Worm (Caenorhabditis elegans) whole organism, L1 larva: ENCODE results near the gene ogdh-1.
A peak's percentile ranks its signal among the peaks of the same experiment; 100 is the strongest.

Source experiments
- C04F5.9 ChIP-seq: sonication (generic microtip); optimal IDR thresholded peaks from 2 replicates; lab custom pipeline; 2016; ENCODE audit warnings: missing genetic modification characterization, missing compliant biosample characterization
- C16A3.4 ChIP-seq: fragments of 150-350 bp; optimal IDR thresholded peaks from 2 replicates; lab custom pipeline; 2014; ENCODE audit warnings: missing biosample characterization, missing genetic modification characterization
- aha-1 ChIP-seq: fragments of 150-350 bp; optimal IDR thresholded peaks from 2 replicates; lab custom pipeline; 2014; ENCODE audit warnings: missing biosample characterization, missing genetic modification characterization
- ama-1 ChIP-seq: fragments of 150-350 bp; optimal IDR thresholded peaks from 2 replicates; lab custom pipeline; 2014
- ceh-82 ChIP-seq, 3 experiments: fragments of 150-350 bp in 1 of 3; sonication (generic microtip) in 2 of 3; optimal IDR thresholded peaks; 2 replicates each; lab custom pipeline; 2014 to 2017; ENCODE audit warnings: missing biosample characterization in 3 of 3, missing genetic modification characterization in 3 of 3
- dpl-1 ChIP-seq, 3 experiments: fragments of 150-350 bp in 2 of 3; sonication (generic microtip) in 1 of 3; optimal IDR thresholded peaks; 2 replicates each; lab custom pipeline; 2014 to 2017; ENCODE audit warnings: missing biosample characterization in 3 of 3, missing genetic modification characterization in 3 of 3, missing genetic modification reagents in 3 of 3
- efl-1 ChIP-seq, 4 experiments: fragments of 150-350 bp; optimal IDR thresholded peaks in 3 of 4; peaks in 1 of 4; 1 replicate in 1 of 4; 2 replicates in 3 of 4; lab custom pipeline; 2014; ENCODE audit warnings: missing biosample characterization in 2 of 4, missing genetic modification characterization in 2 of 4, missing genetic modification reagents in 2 of 4
- efl-3 ChIP-seq: fragments of 200-800 bp; sonication (Bioruptor generic); optimal IDR thresholded peaks from 2 replicates; lab custom pipeline; 2018; ENCODE audit warnings: mild to moderate bottlenecking, missing genetic modification characterization, missing compliant biosample characterization
- egl-27 ChIP-seq, 2 experiments: fragments of 150-350 bp in 1 of 2; sonication (generic microtip); optimal IDR thresholded peaks; 3 replicates each; lab custom pipeline; 2017 to 2018; ENCODE audit warnings: missing biosample characterization in 2 of 2, missing genetic modification characterization in 2 of 2, missing genetic modification reagents in 2 of 2
- elt-3 ChIP-seq, 6 experiments: fragments of 150-350 bp in 1 of 6; sonication (generic microtip); optimal IDR thresholded peaks; 2 replicates each; lab custom pipeline; 2017 to 2018; ENCODE audit warnings: missing biosample characterization in 6 of 6, missing genetic modification characterization in 6 of 6, inconsistent platforms in 1 of 6
- fkh-10 ChIP-seq: sonication (generic microtip); optimal IDR thresholded peaks from 2 replicates; lab custom pipeline; 2017; ENCODE audit warnings: missing biosample characterization, missing genetic modification reagents, missing genetic modification characterization
- grh-1 ChIP-seq: fragments of 200-800 bp; sonication (Bioruptor generic); IDR thresholded peaks from 2 replicates; pipeline ENCODE4 v1.3.6; 2022; ENCODE audit warnings: missing genetic modification reagents, missing genetic modification characterization, missing compliant biosample characterization
- hlh-17 ChIP-seq: fragments of 200-800 bp; sonication (Bioruptor generic); optimal IDR thresholded peaks from 2 replicates; lab custom pipeline; 2018; ENCODE audit warnings: missing genetic modification characterization, mild to moderate bottlenecking, missing compliant biosample characterization, moderate library complexity, borderline replicate concordance
- hpl-2 ChIP-seq: fragments of 150-350 bp; optimal IDR thresholded peaks from 2 replicates; lab custom pipeline; 2014; ENCODE audit warnings: missing biosample characterization, missing genetic modification reagents, missing genetic modification characterization
- isw-1 ChIP-seq: fragments of 200-800 bp; sonication (Bioruptor generic); IDR thresholded peaks from 2 replicates; pipeline ENCODE4 v1.3.6; 2022; ENCODE audit warnings: missing genetic modification characterization, missing compliant biosample characterization
- jun-1 ChIP-seq: fragments of 150-350 bp; optimal IDR thresholded peaks from 2 replicates; lab custom pipeline; 2014; ENCODE audit warnings: missing biosample characterization, missing genetic modification reagents, missing genetic modification characterization
- lin-14 ChIP-seq: fragments of 200-800 bp; sonication (Bioruptor generic); optimal IDR thresholded peaks from 2 replicates; lab custom pipeline; 2018; ENCODE audit warnings: mild to moderate bottlenecking, missing genetic modification characterization, moderate library complexity, missing compliant biosample characterization
- lin-15B ChIP-seq: fragments of 150-350 bp; sonication (generic microtip); optimal IDR thresholded peaks from 3 replicates; lab custom pipeline; 2014; ENCODE audit warnings: missing biosample characterization, missing genetic modification characterization
- lir-3 ChIP-seq: sonication (generic microtip); optimal IDR thresholded peaks from 2 replicates; lab custom pipeline; 2016; ENCODE audit warnings: mild to moderate bottlenecking, missing genetic modification characterization, moderate library complexity, missing compliant biosample characterization; ENCODE audit not compliant: poor library complexity
- lsy-2 ChIP-seq, 2 experiments: fragments of 150-350 bp; optimal IDR thresholded peaks; 2 replicates each; lab custom pipeline; 2014; ENCODE audit warnings: missing biosample characterization in 2 of 2, missing genetic modification characterization in 2 of 2
- mab-9 ChIP-seq: fragments of 200-800 bp; sonication (Bioruptor generic); IDR thresholded peaks from 2 replicates; pipeline ENCODE4 v1.3.6; 2022; ENCODE audit warnings: missing genetic modification reagents, missing genetic modification characterization, missing compliant biosample characterization
- mdl-1 ChIP-seq, 2 experiments: fragments of 150-350 bp; optimal IDR thresholded peaks; 2 replicates each; lab custom pipeline; 2014 to 2017; ENCODE audit warnings: missing biosample characterization in 2 of 2, missing genetic modification characterization in 2 of 2, inconsistent platforms in 1 of 2
- mef-2 ChIP-seq: fragments of 150-350 bp; optimal IDR thresholded peaks from 2 replicates; lab custom pipeline; 2014; ENCODE audit warnings: missing biosample characterization, missing genetic modification characterization
- nhr-12 ChIP-seq: sonication (generic microtip); optimal IDR thresholded peaks from 2 replicates; lab custom pipeline; 2017; ENCODE audit warnings: missing biosample characterization, missing genetic modification characterization
- nhr-19 ChIP-seq: fragments of 200-800 bp; sonication (Bioruptor generic); conservative IDR thresholded peaks from 2 replicates; pipeline ENCODE4 v1.3.6; 2022; ENCODE audit warnings: missing genetic modification characterization, missing compliant biosample characterization
- nhr-20 ChIP-seq: sonication (generic microtip); optimal IDR thresholded peaks from 2 replicates; lab custom pipeline; 2016; ENCODE audit warnings: mild to moderate bottlenecking, missing genetic modification characterization, missing compliant biosample characterization
- nhr-237 ChIP-seq: fragments of 150-350 bp; optimal IDR thresholded peaks from 2 replicates; lab custom pipeline; 2014; ENCODE audit warnings: missing biosample characterization, missing genetic modification characterization
- nhr-28 ChIP-seq: fragments of 150-350 bp; optimal IDR thresholded peaks from 2 replicates; lab custom pipeline; 2014; ENCODE audit warnings: missing biosample characterization, missing genetic modification characterization
- nhr-71 ChIP-seq: sonication (generic microtip); optimal IDR thresholded peaks from 2 replicates; lab custom pipeline; 2016; ENCODE audit warnings: mild to moderate bottlenecking, missing genetic modification characterization, moderate library complexity, missing compliant biosample characterization
- nhr-76 ChIP-seq: sonication (generic microtip); optimal IDR thresholded peaks from 2 replicates; lab custom pipeline; 2017; ENCODE audit warnings: missing biosample characterization, missing genetic modification characterization
- nhr-77 ChIP-seq: fragments of 150-350 bp; optimal IDR thresholded peaks from 2 replicates; lab custom pipeline; 2014; ENCODE audit warnings: missing biosample characterization, missing genetic modification characterization
- nhr-84 ChIP-seq: sonication (generic microtip); optimal IDR thresholded peaks from 2 replicates; lab custom pipeline; 2017; ENCODE audit warnings: missing biosample characterization, missing genetic modification characterization
- nhr-85 ChIP-seq: sonication (generic microtip); peaks from one replicate; lab custom pipeline; 2016; ENCODE audit warnings: missing genetic modification characterization, inconsistent platforms, missing compliant biosample characterization
- nhr-90 ChIP-seq: sonication (generic microtip); optimal IDR thresholded peaks from 2 replicates; lab custom pipeline; 2016; ENCODE audit warnings: mild to moderate bottlenecking, missing genetic modification characterization, missing compliant biosample characterization; ENCODE audit not compliant: poor library complexity
- pag-3 ChIP-seq: sonication (generic microtip); optimal IDR thresholded peaks from 2 replicates; lab custom pipeline; 2017; ENCODE audit warnings: missing genetic modification characterization, mild to moderate bottlenecking, missing compliant biosample characterization, antibody characterized with exemption, borderline replicate concordance; ENCODE audit not compliant: insufficient read depth
- pax-3 ChIP-seq: fragments of 200-800 bp; sonication (Bioruptor generic); optimal IDR thresholded peaks from 2 replicates; lab custom pipeline; 2018; ENCODE audit warnings: mild to moderate bottlenecking, missing genetic modification characterization, moderate library complexity, missing compliant biosample characterization
- pqm-1 ChIP-seq: sonication (generic microtip); optimal IDR thresholded peaks from 3 replicates; lab custom pipeline; 2017; ENCODE audit warnings: missing biosample characterization, missing genetic modification characterization
- snpc-4 ChIP-seq: fragments of 150-350 bp; optimal IDR thresholded peaks from 2 replicates; lab custom pipeline; 2014; ENCODE audit warnings: missing biosample characterization, missing genetic modification characterization
- snu-23 ChIP-seq: sonication (generic microtip); optimal IDR thresholded peaks from 2 replicates; lab custom pipeline; 2016; ENCODE audit warnings: missing genetic modification characterization, missing compliant biosample characterization
- sox-4 ChIP-seq: sonication (generic microtip); optimal IDR thresholded peaks from 2 replicates; lab custom pipeline; 2016; ENCODE audit warnings: missing genetic modification characterization, missing compliant biosample characterization
- tbx-2 ChIP-seq: sonication (generic microtip); optimal IDR thresholded peaks from 2 replicates; lab custom pipeline; 2016; ENCODE audit warnings: missing genetic modification characterization, missing compliant biosample characterization
- tlp-1 ChIP-seq: fragments of 150-350 bp; optimal IDR thresholded peaks from 2 replicates; lab custom pipeline; 2014; ENCODE audit warnings: missing biosample characterization, missing genetic modification characterization
- unc-130 ChIP-seq: fragments of 150-350 bp; optimal IDR thresholded peaks from 2 replicates; lab custom pipeline; 2017; ENCODE audit warnings: missing biosample characterization, missing genetic modification characterization, inconsistent platforms
- unc-30 ChIP-seq: sonication (generic microtip); optimal IDR thresholded peaks from 2 replicates; lab custom pipeline; 2017; ENCODE audit warnings: missing biosample characterization, missing genetic modification characterization
- unc-86 ChIP-seq: sonication (generic microtip); optimal IDR thresholded peaks from 2 replicates; lab custom pipeline; 2016; ENCODE audit warnings: missing genetic modification characterization, missing compliant biosample characterization

Gene ogdh-1

ce11 chrIV:4667835-4668234, 36.0 kb downstream of the ogdh-1 start:
- TF ChIP-seq sox-4 (tag; lab: Kevin White, UChicago) (no peak), lir-3 (tag; lab: Kevin White, UChicago) (no peak), dpl-1 (GFP tag; optimal IDR thresholded peaks at IDR 0.05; lab: Kevin White, UChicago) (no peak), tlp-1 (tag; lab: Kevin White, UChicago) (no peak), nhr-77 (tag; lab: Kevin White, UChicago) (no peak), nhr-76 (tag; lab: Kevin White, UChicago) (no peak)

- peak; percentile 46 for TF ChIP-seq lin-14 (GFP tag; lab: Kevin White, UChicago)
- no peak for TF ChIP-seq mef-2 (tag; lab: Kevin White, UChicago)
- TF ChIP-seq ceh-82 (tag; optimal IDR thresholded peaks at IDR 0.05; lab: Kevin White, UChicago), result peak in 1 of 3 experiments; percentile 2
- TF ChIP-seq nhr-20 (tag; lab: Kevin White, UChicago), result no peak
- no peak for TF ChIP-seq nhr-19
- TF ChIP-seq nhr-85, result no peak
- TF ChIP-seq mab-9 (GFP tag; lab: Robert Waterston, UW), result peak; percentile 63
- TF ChIP-seq grh-1 (GFP tag; lab: Robert Waterston, UW), result no peak
- TF ChIP-seq hpl-2 (GFP tag; lab: Kevin White, UChicago), result no peak
- no peak for TF ChIP-seq elt-3 (tag; optimal IDR thresholded peaks at IDR 0.05; lab: Kevin White, UChicago)
- no peak for TF ChIP-seq sox-4 (tag; lab: Kevin White, UChicago)
- no peak for TF ChIP-seq lin-15B (tag; lab: Kevin White, UChicago)
- TF ChIP-seq jun-1 (tag; lab: Kevin White, UChicago), result no peak
Observed at ce11 chrIV:4667383-4667782, 36.4 kb downstream of the ogdh-1 start.

- TF ChIP-seq nhr-76 (tag; lab: Kevin White, UChicago) (no peak), mdl-1 (tag; optimal IDR thresholded peaks at IDR 0.05; lab: Kevin White, UChicago) (no peak), isw-1 (GFP tag; lab: Robert Waterston, UW) (no peak), C04F5.9 (tag; lab: Kevin White, UChicago) (no peak), egl-27 (tag; optimal IDR thresholded peaks at IDR 0.05; lab: Kevin White, UChicago) (no peak), nhr-12 (tag; lab: Kevin White, UChicago) (no peak), aha-1 (tag; lab: Kevin White, UChicago) (no peak), unc-86 (tag; lab: Kevin White, UChicago) (no peak), nhr-71 (tag; lab: Kevin White, UChicago) (no peak), nhr-237 (tag; lab: Kevin White, UChicago) (no peak), pax-3 (tag; lab: Kevin White, UChicago) (no peak), nhr-84 (tag; lab: Kevin White, UChicago) (no peak), snu-23 (GFP tag; lab: Kevin White, UChicago) (no peak), pag-3 (tag; lab: Kevin White, UChicago) (no peak), nhr-20 (tag; lab: Kevin White, UChicago) (no peak), tbx-2 (tag; lab: Kevin White, UChicago) (no peak)
Observed at ce11 chrIV:4665079-4665478, 38.7 kb downstream of the ogdh-1 start, which contains the start of gene F29B9.1. TSS of gene F29B9.1 (plus strand) at chrIV:4665379.

ce11 chrIV:4660151-4661041, 43.4 kb downstream of the ogdh-1 start, which contains the start of the genes F29B9.11 and jmjd-1.2:
TSS of gene F29B9.11 (minus strand) at chrIV:4660201.
TSS of gene jmjd-1.2 (plus strand) at chrIV:4660991.
- peak; percentile 15 for TF ChIP-seq efl-3 (GFP tag; lab: Kevin White, UChicago)
- peak; percentile 33 for TF ChIP-seq snpc-4 (tag; lab: Kevin White, UChicago)
- TF ChIP-seq unc-130 (tag; lab: Kevin White, UChicago), result peak; percentile 94
- peak; percentile 93 for TF ChIP-seq lsy-2 (tag; optimal IDR thresholded peaks at IDR 0.05; lab: Kevin White, UChicago)
- TF ChIP-seq nhr-19, result peak; percentile 90
- peak; percentile 97 for TF ChIP-seq nhr-90
- TF ChIP-seq ama-1 (lab: Kevin White, UChicago), result peak; percentile 57
- TF ChIP-seq aha-1 (tag; lab: Kevin White, UChicago), result peak; percentile 89
- no peak for TF ChIP-seq hlh-17
- TF ChIP-seq nhr-28 (tag; lab: Kevin White, UChicago), result no peak
- TF ChIP-seq efl-1 (optimal IDR thresholded peaks at IDR 0.05; lab: Kevin White, UChicago), result peak; percentile 87 to 91
- peak; percentile 68 to 97 for TF ChIP-seq efl-1 (GFP tag; optimal IDR thresholded peaks at IDR 0.05 in 1 of 2; lab: Kevin White, UChicago)
- TF ChIP-seq C16A3.4 (tag; lab: Kevin White, UChicago), result peak; percentile 80
- no peak for TF ChIP-seq pqm-1
- TF ChIP-seq unc-30 (tag; lab: Kevin White, UChicago), result no peak
- peak; percentile 85 for TF ChIP-seq fkh-10 (GFP tag; lab: Kevin White, UChicago)
